Fruit fly (Drosophila melanogaster) whole organism, embryonic: ENCODE results near the gene CG11597.

ENCODE experiments used
- CG13287 ChIP-seq: fragments of 200-800 bp; sonication (Bioruptor generic); IDR thresholded peaks from 2 replicates; pipeline ENCODE4 v1.3.6; 2022; ENCODE audit warnings: missing biosample characterization, missing genetic modification characterization; ENCODE audit not compliant: partially characterized antibody
- CG14014 ChIP-seq: fragments of 200-800 bp; sonication (Bioruptor generic); IDR thresholded peaks from 2 replicates; pipeline ENCODE4 v1.3.6; 2022; ENCODE audit warnings: missing biosample characterization, missing genetic modification characterization
- CG15601 ChIP-seq: fragments of 200-800 bp; sonication (Bioruptor generic); optimal IDR thresholded peaks from 3 replicates; lab custom pipeline; 2019; ENCODE audit warnings: missing biosample characterization, mild to moderate bottlenecking, missing genetic modification characterization, moderate library complexity
- CG1603 ChIP-seq: fragments of 200-800 bp; sonication (Bioruptor generic); optimal IDR thresholded peaks from 2 replicates; lab custom pipeline; 2019; ENCODE audit warnings: missing biosample characterization, mild to moderate bottlenecking, missing genetic modification characterization, moderate library complexity
- CG1647 ChIP-seq: fragments of 200-800 bp; sonication (Bioruptor generic); optimal IDR thresholded peaks from 3 replicates; lab custom pipeline; 2016; ENCODE audit warnings: missing biosample characterization, missing genetic modification characterization
- CG16815 ChIP-seq: fragments of 200-800 bp; sonication (Bioruptor generic); optimal IDR thresholded peaks from 3 replicates; lab custom pipeline; 2017; ENCODE audit warnings: missing biosample characterization, mild to moderate bottlenecking, missing genetic modification characterization
- CG1832 ChIP-seq: fragments of 200-800 bp; sonication (Bioruptor generic); optimal IDR thresholded peaks from 2 replicates; lab custom pipeline; 2017; ENCODE audit warnings: missing biosample characterization, mild to moderate bottlenecking, missing genetic modification characterization, inconsistent platforms
- CG18476 ChIP-seq: fragments of 200-800 bp; sonication (Bioruptor generic); optimal IDR thresholded peaks from 2 replicates; lab custom pipeline; 2016; ENCODE audit warnings: missing biosample characterization, mild to moderate bottlenecking, missing genetic modification characterization
- CG3065 ChIP-seq: fragments of 200-800 bp; sonication (Bioruptor generic); optimal IDR thresholded peaks from 2 replicates; lab custom pipeline; 2016; ENCODE audit warnings: missing biosample characterization, missing genetic modification characterization
- CG31388 ChIP-seq: fragments of 200-800 bp; sonication (Bioruptor generic); optimal IDR thresholded peaks from 2 replicates; lab custom pipeline; 2016; ENCODE audit warnings: missing biosample characterization, missing genetic modification characterization
- CG3726 ChIP-seq: fragments of 200-800 bp; sonication (Bioruptor generic); IDR thresholded peaks from 3 replicates; pipeline ENCODE4, ENCODE4 v1.3.6; 2022; ENCODE audit warnings: missing biosample characterization, missing genetic modification characterization
- CG4282 ChIP-seq: fragments of 200-800 bp; sonication (Bioruptor generic); optimal IDR thresholded peaks from 2 replicates; lab custom pipeline; 2016; ENCODE audit warnings: missing biosample characterization, missing genetic modification characterization
- CG4707 ChIP-seq: fragments of 200-800 bp; sonication (Bioruptor generic); optimal IDR thresholded peaks from 2 replicates; lab custom pipeline; 2018; ENCODE audit warnings: missing biosample characterization, mild to moderate bottlenecking, missing genetic modification characterization, moderate library complexity
- CG6689 ChIP-seq: fragments of 200-800 bp; sonication (Bioruptor generic); IDR thresholded peaks from 2 replicates; pipeline ENCODE4 v1.3.6; 2022; ENCODE audit warnings: missing biosample characterization, missing genetic modification characterization
- CG6765 ChIP-seq: fragments of 200-800 bp; sonication (Bioruptor generic); optimal IDR thresholded peaks from 3 replicates; lab custom pipeline; 2017; ENCODE audit warnings: missing biosample characterization, mild to moderate bottlenecking, missing genetic modification characterization
- CG6813 ChIP-seq: fragments of 200-800 bp; sonication (Bioruptor generic); optimal IDR thresholded peaks from 2 replicates; lab custom pipeline; 2017; ENCODE audit warnings: missing biosample characterization, missing genetic modification characterization, mild to moderate bottlenecking, moderate library complexity, missing genetic modification reagents
- CG8290 ChIP-seq, 3 experiments: fragments of 200-800 bp; sonication (Bioruptor generic); optimal IDR thresholded peaks; 2 replicates each; lab custom pipeline; 2016 to 2019; ENCODE audit warnings: missing biosample characterization in 3 of 3, missing genetic modification characterization in 3 of 3, mild to moderate bottlenecking in 2 of 3, moderate library complexity in 1 of 3
- Camta ChIP-seq: fragments of 200-800 bp; sonication (Bioruptor generic); optimal IDR thresholded peaks from 2 replicates; lab custom pipeline; 2016; ENCODE audit warnings: missing biosample characterization, missing genetic modification characterization
- CoRest ChIP-seq: fragments of 200-800 bp; sonication (Bioruptor generic); optimal IDR thresholded peaks from 3 replicates; lab custom pipeline; 2018; ENCODE audit warnings: missing biosample characterization, mild to moderate bottlenecking, missing genetic modification characterization, moderate library complexity
- Deaf1 ChIP-seq: fragments of 200-800 bp; optimal IDR thresholded peaks from 3 replicates; lab custom pipeline; 2019; ENCODE audit warnings: missing biosample characterization, mild to moderate bottlenecking, missing genetic modification characterization, moderate library complexity
- Dp ChIP-seq: fragments of 200-800 bp; sonication (Bioruptor generic); optimal IDR thresholded peaks from 2 replicates; lab custom pipeline; 2018; ENCODE audit warnings: missing biosample characterization, mild to moderate bottlenecking, missing genetic modification characterization, moderate library complexity
- Gug ChIP-seq: fragments of 200-800 bp; sonication (Bioruptor generic); IDR thresholded peaks from 4 replicates; pipeline ENCODE4 v1.3.6; 2022; ENCODE audit warnings: missing biosample characterization, missing genetic modification characterization
- H2.0 ChIP-seq: fragments of 200-800 bp; sonication (Bioruptor generic); IDR thresholded peaks from 2 replicates; pipeline ENCODE4 v1.3.6; 2022; ENCODE audit warnings: missing biosample characterization, missing genetic modification characterization
- HHEX ChIP-seq: fragments of 200-800 bp; sonication (Bioruptor generic); optimal IDR thresholded peaks from 3 replicates; lab custom pipeline; 2017; ENCODE audit warnings: missing biosample characterization, mild to moderate bottlenecking, missing genetic modification characterization, missing genetic modification reagents
- Hsf ChIP-seq: fragments of 200-800 bp; sonication (Bioruptor generic); optimal IDR thresholded peaks from 3 replicates; lab custom pipeline; 2016; ENCODE audit warnings: missing biosample characterization, missing genetic modification characterization
- Lim3 ChIP-seq: fragments of 200-800 bp; sonication (Bioruptor generic); IDR thresholded peaks from 2 replicates; pipeline ENCODE4 v1.3.6; 2022; ENCODE audit warnings: missing biosample characterization, missing genetic modification characterization
- MBD-R2 ChIP-seq: fragments of 200-800 bp; sonication (Bioruptor generic); IDR thresholded peaks from 2 replicates; pipeline ENCODE4 v1.3.6; 2022; ENCODE audit warnings: missing biosample characterization, missing genetic modification characterization
- MTF-1 ChIP-seq: fragments of 200-800 bp; sonication (Bioruptor generic); optimal IDR thresholded peaks from 2 replicates; lab custom pipeline; 2018; ENCODE audit warnings: missing biosample characterization, mild to moderate bottlenecking, missing genetic modification characterization, borderline replicate concordance
- Med ChIP-seq: fragments of 200-800 bp; sonication (Bioruptor generic); peaks from one replicate; lab custom pipeline; 2016; ENCODE audit warnings: missing biosample characterization, missing genetic modification characterization, mild to moderate bottlenecking, inconsistent platforms, moderate library complexity
- Poxn ChIP-seq: fragments of 200-800 bp; sonication (Bioruptor generic); IDR thresholded peaks from 2 replicates; pipeline ENCODE4 v1.3.6; 2022; ENCODE audit warnings: missing biosample characterization, missing genetic modification characterization
- Rfx ChIP-seq: fragments of 200-800 bp; sonication (Bioruptor generic); IDR thresholded peaks from 2 replicates; pipeline ENCODE4 v1.3.6; 2022; ENCODE audit warnings: missing biosample characterization, missing genetic modification characterization
- Sox102F ChIP-seq: fragments of 200-800 bp; sonication (Bioruptor generic); optimal IDR thresholded peaks from 2 replicates; lab custom pipeline; 2018; ENCODE audit warnings: missing biosample characterization, mild to moderate bottlenecking, missing genetic modification characterization, moderate library complexity
- Taf1 ChIP-seq: fragments of 200-800 bp; sonication (Bioruptor generic); IDR thresholded peaks from 2 replicates; pipeline ENCODE4 v1.3.6; 2022; ENCODE audit warnings: missing biosample characterization, missing genetic modification characterization
- abd-A ChIP-seq: fragments of 200-800 bp; sonication (Bioruptor generic); optimal IDR thresholded peaks from 3 replicates; lab custom pipeline; 2019; ENCODE audit warnings: missing biosample characterization, mild to moderate bottlenecking, missing genetic modification characterization, moderate library complexity
- cas ChIP-seq: fragments of 200-800 bp; sonication (Bioruptor generic); IDR thresholded peaks from 2 replicates; pipeline ENCODE4 v1.3.6; 2022; ENCODE audit warnings: missing biosample characterization, missing genetic modification characterization
- caup ChIP-seq: fragments of 200-800 bp; sonication (Bioruptor generic); optimal IDR thresholded peaks from 3 replicates; lab custom pipeline; 2017; ENCODE audit warnings: missing biosample characterization, mild to moderate bottlenecking, missing genetic modification characterization, moderate library complexity; ENCODE audit not compliant: severe bottlenecking
- cwo ChIP-seq: fragments of 200-800 bp; sonication (Bioruptor generic); optimal IDR thresholded peaks from 3 replicates; lab custom pipeline; 2017; ENCODE audit warnings: missing biosample characterization, missing genetic modification characterization, mild to moderate bottlenecking, moderate library complexity, missing genetic modification reagents
- dimm ChIP-seq: fragments of 200-800 bp; sonication (Bioruptor generic); IDR thresholded peaks from 2 replicates; pipeline ENCODE4 v1.3.6; 2022; ENCODE audit warnings: missing biosample characterization, missing genetic modification characterization
- disco-r ChIP-seq: fragments of 200-800 bp; sonication (Bioruptor generic); optimal IDR thresholded peaks from 2 replicates; lab custom pipeline; 2016; ENCODE audit warnings: missing biosample characterization, missing genetic modification characterization
- en ChIP-seq: fragments of 200-800 bp; sonication (Bioruptor generic); optimal IDR thresholded peaks from 2 replicates; lab custom pipeline; 2016; ENCODE audit warnings: missing biosample characterization, missing genetic modification characterization
- eve ChIP-seq, 2 experiments: fragments of >200 bp; optimal IDR thresholded peaks; 2 replicates each; lab custom pipeline; 2017; ENCODE audit warnings: missing biosample characterization in 2 of 2, missing genetic modification characterization in 2 of 2
- fu2 ChIP-seq: fragments of 200-800 bp; sonication (Bioruptor generic); optimal IDR thresholded peaks from 2 replicates; lab custom pipeline; 2016; ENCODE audit warnings: missing biosample characterization, missing genetic modification characterization
- gro ChIP-seq: fragments of 200-800 bp; sonication (Bioruptor generic); optimal IDR thresholded peaks from 2 replicates; lab custom pipeline; 2016; ENCODE audit warnings: missing biosample characterization, missing genetic modification characterization
- gt ChIP-seq: fragments of 200-800 bp; sonication (Bioruptor generic); IDR thresholded peaks from 2 replicates; pipeline ENCODE4 v1.3.6; 2022; ENCODE audit warnings: missing biosample characterization, missing genetic modification characterization
- h ChIP-seq: fragments of >200 bp; optimal IDR thresholded peaks from 2 replicates; lab custom pipeline; 2017
- mam ChIP-seq: fragments of 200-800 bp; sonication (Bioruptor generic); optimal IDR thresholded peaks from 3 replicates; lab custom pipeline; 2016; ENCODE audit warnings: missing biosample characterization, missing genetic modification characterization
- row ChIP-seq: fragments of 200-800 bp; sonication (Bioruptor generic); IDR thresholded peaks from 3 replicates; pipeline ENCODE4 v1.3.6; 2022; ENCODE audit warnings: missing biosample characterization, missing genetic modification characterization
- scrt ChIP-seq: fragments of 200-800 bp; sonication (Bioruptor generic); optimal IDR thresholded peaks from 2 replicates; lab custom pipeline; 2018; ENCODE audit warnings: missing biosample characterization, mild to moderate bottlenecking, missing genetic modification characterization, moderate library complexity
- sens-2 ChIP-seq: fragments of 200-800 bp; sonication (Bioruptor generic); IDR thresholded peaks from 2 replicates; pipeline ENCODE4 v1.3.6; 2022; ENCODE audit warnings: missing biosample characterization, missing genetic modification characterization
- so ChIP-seq: fragments of 200-800 bp; sonication (Bioruptor generic); IDR thresholded peaks from 3 replicates; pipeline ENCODE4 v1.3.6; 2022; ENCODE audit warnings: missing biosample characterization, missing genetic modification characterization
- unpg ChIP-seq: fragments of 200-800 bp; sonication (Bioruptor generic); optimal IDR thresholded peaks from 3 replicates; lab custom pipeline; 2018; ENCODE audit warnings: missing biosample characterization, mild to moderate bottlenecking, missing genetic modification characterization, moderate library complexity

The CG11597 gene

dm6 chr3L:11785291-11785690, 36.8 kb downstream of the CG11597 start (continued):
- TF ChIP-seq eve (GFP tag; optimal IDR thresholded peaks at IDR 0.05; lab: Kevin White, UChicago) (no peak), CG18476 (GFP tag; lab: Kevin White, UChicago) (peak; percentile 10), Camta (GFP tag; lab: Kevin White, UChicago) (peak; percentile 19), CG6689 (GFP tag; lab: Robert Waterston, UW) (peak; percentile 60), mam (GFP tag; lab: Kevin White, UChicago) (peak; percentile 47), MTF-1 (GFP tag; lab: Kevin White, UChicago) (no peak), CG16815 (GFP tag; lab: Kevin White, UChicago) (no peak), en (no peak), h (lab: Kevin White, UChicago) (no peak), so (GFP tag; lab: Robert Waterston, UW) (0 out of 3 replicates have a peak, but pooled peaks have one; percentile 42), CG6765 (GFP tag; lab: Kevin White, UChicago) (no peak), fu2 (GFP tag; lab: Kevin White, UChicago) (no peak), Taf1 (GFP tag; lab: Robert Waterston, UW) (0 out of 2 replicates have a peak, but pooled peaks have one; percentile 15), scrt (no peak), CG6813 (GFP tag; lab: Kevin White, UChicago) (no peak), CG1603 (no peak), CG3726 (no peak), caup (peak; percentile 18), CG13287 (GFP tag; lab: Robert Waterston, UW) (no peak), row (GFP tag; lab: Robert Waterston, UW) (peak; percentile 76), HHEX (GFP tag; lab: Kevin White, UChicago) (peak; percentile 28), CG1832 (GFP tag; lab: Kevin White, UChicago) (no peak), CG31388 (GFP tag; lab: Kevin White, UChicago) (peak; percentile 13), cas (0 out of 2 replicates have a peak, but pooled peaks have one; percentile 46), CG4282 (GFP tag; lab: Kevin White, UChicago) (no peak), CG8290 (GFP tag; optimal IDR thresholded peaks at IDR 0.05; lab: Kevin White, UChicago) (no peak), CG8290 (tag; optimal IDR thresholded peaks at IDR 0.05; lab: Kevin White, UChicago) (no peak), Hsf (GFP tag; lab: Kevin White, UChicago) (peak; percentile 9), abd-A (tag; lab: Kevin White, UChicago) (no peak), gro (GFP tag; lab: Kevin White, UChicago) (no peak), H2.0 (GFP tag; lab: Robert Waterston, UW) (peak; percentile 20; the same call in 1 of the 2 replicates), CG1647 (GFP tag; lab: Kevin White, UChicago) (no peak), Lim3 (no peak), CG3065 (GFP tag; lab: Kevin White, UChicago) (no peak), dimm (no peak), MBD-R2 (GFP tag; lab: Robert Waterston, UW) (peak; percentile 24; the same call in 1 of the 2 replicates), cwo (GFP tag; lab: Kevin White, UChicago) (peak; percentile 43), CoRest (peak; percentile 59), Rfx (peak; percentile 79), CG14014 (GFP tag; lab: Robert Waterston, UW) (0 out of 2 replicates have a peak, but pooled peaks have one; percentile 28), CG4707 (no peak), Deaf1 (tag; lab: Kevin White, UChicago) (no peak), disco-r (GFP tag; lab: Kevin White, UChicago) (no peak), unpg (GFP tag; lab: Kevin White, UChicago) (no peak), Med (GFP tag; lab: Kevin White, UChicago) (peak; percentile 71), Dp (no peak), CG15601 (no peak), gt (GFP tag; lab: Robert Waterston, UW) (no peak), Gug (GFP tag; lab: Robert Waterston, UW) (no peak), sens-2 (GFP tag; lab: Robert Waterston, UW) (no peak), Poxn (GFP tag; lab: Robert Waterston, UW) (no peak), Sox102F (peak; percentile 74)
